Fruit fly (Drosophila melanogaster) whole organism, wandering third instar larva: ENCODE measurements around the gene CG14968.

Experiments
- Abd-B ChIP-seq: fragments of >200 bp; optimal IDR thresholded peaks from 2 replicates; lab custom pipeline; 2017; ENCODE audit warnings: missing biosample characterization, missing genetic modification characterization
- CG32264 ChIP-seq: fragments of 200-800 bp; sonication (Bioruptor generic); optimal IDR thresholded peaks from 2 replicates; lab custom pipeline; 2016; ENCODE audit warnings: missing biosample characterization, missing genetic modification characterization
- CG9705 ChIP-seq: fragments of 200-800 bp; sonication (Bioruptor generic); optimal IDR thresholded peaks from 2 replicates; lab custom pipeline; 2018; ENCODE audit warnings: missing biosample characterization, mild to moderate bottlenecking, missing genetic modification characterization
- CrebA ChIP-seq: fragments of 200-800 bp; sonication (Bioruptor generic); optimal IDR thresholded peaks from 2 replicates; lab custom pipeline; 2016; ENCODE audit warnings: missing biosample characterization, mild to moderate bottlenecking, missing genetic modification characterization, borderline replicate concordance
- Dfd ChIP-seq: fragments of >200 bp; optimal IDR thresholded peaks from 2 replicates; lab custom pipeline; 2017; ENCODE audit warnings: missing biosample characterization, missing genetic modification characterization
- Dif ChIP-seq: fragments of 200-275, 200-300 bp; sonication (Bioruptor generic); optimal IDR thresholded peaks from 2 replicates; lab custom pipeline; 2018; ENCODE audit warnings: missing biosample characterization, missing genetic modification characterization; ENCODE audit not compliant: partially characterized antibody
- GATAd ChIP-seq: sonication (Bioruptor generic); optimal IDR thresholded peaks from 2 replicates; lab custom pipeline; 2016; ENCODE audit warnings: missing biosample characterization, missing genetic modification characterization
- HLH106 ChIP-seq: fragments of 200-800 bp; optimal IDR thresholded peaks from 3 replicates; lab custom pipeline; 2019; ENCODE audit warnings: missing biosample characterization, mild to moderate bottlenecking, missing genetic modification characterization, moderate library complexity
- Hnf4 ChIP-seq: fragments of 200-800 bp; sonication (Bioruptor generic); optimal IDR thresholded peaks from 2 replicates; lab custom pipeline; 2016; ENCODE audit warnings: missing biosample characterization, mild to moderate bottlenecking, missing genetic modification characterization
- Hr78 ChIP-seq: fragments of >200 bp; optimal IDR thresholded peaks from 2 replicates; lab custom pipeline; 2017; ENCODE audit warnings: missing biosample characterization, missing genetic modification characterization
- Hr83 ChIP-seq: fragments of 200-300 bp; sonication (Bioruptor generic); optimal IDR thresholded peaks from 2 replicates; lab custom pipeline; 2016; ENCODE audit warnings: missing biosample characterization, mild to moderate bottlenecking, missing genetic modification characterization, moderate library complexity; ENCODE audit not compliant: poor library complexity, severe bottlenecking
- Jra ChIP-seq: sonication (Bioruptor generic); optimal IDR thresholded peaks from 2 replicates; lab custom pipeline; 2016; ENCODE audit warnings: missing biosample characterization, missing genetic modification characterization
- Mio ChIP-seq: sonication (Bioruptor generic); optimal IDR thresholded peaks from 2 replicates; lab custom pipeline; 2016; ENCODE audit warnings: missing biosample characterization, missing genetic modification characterization
- Myc ChIP-seq: fragments of >200 bp; optimal IDR thresholded peaks from 2 replicates; lab custom pipeline; 2017
- N ChIP-seq: fragments of >200 bp; optimal IDR thresholded peaks from 2 replicates; lab custom pipeline; 2018; ENCODE audit warnings: missing biosample characterization, missing external identifiers, missing genetic modification characterization
- OdsH ChIP-seq: fragments of 200-800 bp; sonication (Bioruptor generic); optimal IDR thresholded peaks from 2 replicates; lab custom pipeline; 2016; ENCODE audit warnings: missing biosample characterization, mild to moderate bottlenecking, missing genetic modification characterization
- Rel ChIP-seq, 2 experiments: fragments of 200-800 bp; sonication (Bioruptor generic) in 1 of 2; optimal IDR thresholded peaks; 2 replicates in 1 of 2; 3 replicates in 1 of 2; lab custom pipeline; 2016 to 2019; ENCODE audit warnings: mild to moderate bottlenecking in 2 of 2, missing biosample characterization in 2 of 2, missing genetic modification characterization in 2 of 2, moderate library complexity in 1 of 2
- Sp1 ChIP-seq: fragments of 200-800 bp; sonication (Bioruptor generic); optimal IDR thresholded peaks from 3 replicates; lab custom pipeline; 2019; ENCODE audit warnings: missing biosample characterization, mild to moderate bottlenecking, missing genetic modification characterization, moderate library complexity
- Vsx2 ChIP-seq: fragments of 200-300, 225-300 bp; sonication (Bioruptor generic); optimal IDR thresholded peaks from 2 replicates; lab custom pipeline; 2018; ENCODE audit warnings: missing biosample characterization, missing genetic modification characterization; ENCODE audit not compliant: partially characterized antibody
- br ChIP-seq: fragments of 200-800 bp; sonication (Bioruptor generic); optimal IDR thresholded peaks from 2 replicates; lab custom pipeline; 2016; ENCODE audit warnings: missing biosample characterization, missing genetic modification characterization
- brk ChIP-seq: fragments of 200-800 bp; sonication (Bioruptor generic); optimal IDR thresholded peaks from 2 replicates; lab custom pipeline; 2016; ENCODE audit warnings: missing biosample characterization, mild to moderate bottlenecking, missing genetic modification characterization
- dl ChIP-seq, 2 experiments: fragments of 175-275, 200-275 bp in 1 of 2; fragments of 200-275 bp in 1 of 2; sonication (Bioruptor generic); optimal IDR thresholded peaks; lab custom pipeline; 2018; ENCODE audit warnings: mild to moderate bottlenecking in 2 of 2, missing biosample characterization in 2 of 2, missing genetic modification characterization in 2 of 2, moderate library complexity in 2 of 2; ENCODE audit not compliant: partially characterized antibody in 2 of 2, insufficient read depth in 1 of 2
- dmrt93B ChIP-seq: fragments of 200-800 bp; sonication (Bioruptor generic); optimal IDR thresholded peaks from 2 replicates; lab custom pipeline; 2018; ENCODE audit warnings: missing biosample characterization, mild to moderate bottlenecking, missing genetic modification characterization
- dsf ChIP-seq: sonication (Bioruptor generic); optimal IDR thresholded peaks from 2 replicates; lab custom pipeline; 2016; ENCODE audit warnings: missing biosample characterization, missing genetic modification characterization, borderline replicate concordance
- ey ChIP-seq: fragments of 200-800 bp; sonication (Bioruptor generic); optimal IDR thresholded peaks from 2 replicates; lab custom pipeline; 2016; ENCODE audit warnings: missing biosample characterization, missing genetic modification characterization
- foxo ChIP-seq, 2 experiments: fragments of 200-800 bp; sonication (Bioruptor generic); optimal IDR thresholded peaks; 2 replicates in 1 of 2; 3 replicates in 1 of 2; lab custom pipeline; 2016 to 2017; ENCODE audit warnings: missing biosample characterization in 2 of 2, missing genetic modification characterization in 2 of 2
- fru ChIP-seq: fragments of 200-800 bp; sonication (Bioruptor generic); optimal IDR thresholded peaks from 3 replicates; lab custom pipeline; 2016; ENCODE audit warnings: missing biosample characterization, mild to moderate bottlenecking, missing genetic modification characterization
- h ChIP-seq: fragments of 200-800 bp; sonication (Bioruptor generic); optimal IDR thresholded peaks from 3 replicates; lab custom pipeline; 2016; ENCODE audit warnings: missing biosample characterization, mild to moderate bottlenecking, missing genetic modification characterization
- jim ChIP-seq: fragments of 175-275, 200-325 bp; sonication (Bioruptor generic); optimal IDR thresholded peaks from 2 replicates; lab custom pipeline; 2016; ENCODE audit warnings: missing biosample characterization, mild to moderate bottlenecking, missing genetic modification characterization
- lola ChIP-seq: fragments of >200 bp; optimal IDR thresholded peaks from 2 replicates; lab custom pipeline; 2017; ENCODE audit warnings: missing biosample characterization, missing genetic modification characterization
- pan ChIP-seq: fragments of >200 bp; optimal IDR thresholded peaks from 2 replicates; lab custom pipeline; 2017
- psq ChIP-seq: fragments of 200-800 bp; sonication (Bioruptor generic); optimal IDR thresholded peaks from 3 replicates; lab custom pipeline; 2017; ENCODE audit warnings: missing biosample characterization, mild to moderate bottlenecking, missing genetic modification characterization, moderate library complexity
- rgr ChIP-seq: fragments of 200-800 bp; sonication (Bioruptor generic); optimal IDR thresholded peaks from 3 replicates; lab custom pipeline; 2016; ENCODE audit warnings: missing biosample characterization, mild to moderate bottlenecking, missing genetic modification characterization
- sage ChIP-seq: fragments of 200-800 bp; sonication (Bioruptor generic); optimal IDR thresholded peaks from 2 replicates; lab custom pipeline; 2016; ENCODE audit warnings: missing biosample characterization, mild to moderate bottlenecking, missing genetic modification characterization
- sv ChIP-seq: fragments of 200-800 bp; sonication (Bioruptor generic); optimal IDR thresholded peaks from 3 replicates; lab custom pipeline; 2016; ENCODE audit warnings: missing biosample characterization, missing genetic modification characterization
- tai ChIP-seq: sonication (Bioruptor generic); optimal IDR thresholded peaks from 2 replicates; lab custom pipeline; 2016; ENCODE audit warnings: missing biosample characterization, missing genetic modification characterization
- usp ChIP-seq: fragments of >200 bp; optimal IDR thresholded peaks from 2 replicates; lab custom pipeline; 2017; ENCODE audit warnings: missing biosample characterization, missing genetic modification characterization
- woc ChIP-seq: sonication (Bioruptor generic); optimal IDR thresholded peaks from 2 replicates; lab custom pipeline; 2016; ENCODE audit warnings: missing biosample characterization, mild to moderate bottlenecking, missing genetic modification characterization

CG14968 gene

DNA sequence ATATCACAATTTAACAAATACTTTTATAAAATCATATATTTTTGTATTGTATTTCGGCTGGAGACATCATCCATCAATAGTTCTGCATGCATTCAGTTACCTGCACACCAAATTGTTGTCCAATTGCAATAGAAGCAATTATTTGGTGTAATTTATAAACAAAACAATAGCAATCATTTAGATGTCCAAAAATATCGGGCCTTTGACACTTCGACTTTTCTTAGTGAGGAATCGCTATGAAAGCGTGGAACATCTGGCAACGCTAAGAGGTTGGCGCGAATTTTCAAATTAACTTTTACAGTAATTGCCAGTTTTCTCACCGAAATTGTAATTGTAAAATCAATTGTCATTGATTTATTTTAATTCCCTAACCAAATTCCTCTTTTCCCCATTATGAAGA, 31.9 kb upstream of the CG14968 start, which contains the start of gene CG14969:
CG14969 (minus strand) TSS at position 195 of the 400 bp plus-strand sequence.
- peak; percentile 96 for TF ChIP-seq Dif (GFP tag; lab: Kevin White, UChicago)
- TF ChIP-seq dsf (GFP tag; lab: Kevin White, UChicago): no peak
- no peak for TF ChIP-seq fru (GFP tag; lab: Kevin White, UChicago)
- TF ChIP-seq foxo (GFP tag; optimal IDR thresholded peaks at IDR 0.05; lab: Kevin White, UChicago): peak in 1 of 2 experiments; percentile 32
- no peak for TF ChIP-seq Abd-B (GFP tag; lab: Kevin White, UChicago)
- peak; percentile 99 for TF ChIP-seq Vsx2 (GFP tag; lab: Kevin White, UChicago)
- peak; percentile 57 to 68 for TF ChIP-seq dl (GFP tag; optimal IDR thresholded peaks at IDR 0.05; lab: Kevin White, UChicago; ENCODE audit: insufficient read depth in 1 of 2, partially characterized antibody in 2 of 2)
- TF ChIP-seq Hr83: peak; percentile 3
- no peak for TF ChIP-seq woc (GFP tag; lab: Kevin White, UChicago)

DNA sequence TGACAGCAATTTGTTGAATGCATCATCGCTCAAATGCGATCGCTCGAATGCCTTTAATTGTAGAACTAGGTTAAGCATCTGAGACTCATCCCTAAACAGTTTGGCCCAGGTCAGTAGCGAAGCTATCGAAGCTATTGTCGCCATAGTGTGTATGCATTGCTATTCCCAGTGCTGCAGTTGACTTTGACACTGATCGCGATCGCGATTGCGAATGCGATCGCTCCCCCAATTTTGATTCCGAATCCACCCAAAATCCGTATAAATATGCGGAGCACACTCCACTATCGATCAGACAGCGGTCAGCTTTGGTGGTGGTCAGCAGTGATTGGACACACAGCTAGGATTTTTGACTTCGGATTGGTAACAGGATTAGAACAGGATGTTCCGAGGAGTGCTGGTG, 26.9 kb upstream of the CG14968 start, which contains the start of gene CG14961:
CG14961 (plus strand) TSS at position 301 of the 400 bp plus-strand sequence.
- TF ChIP-seq GATAd (no peak), dsf (GFP tag; lab: Kevin White, UChicago) (no peak)

DNA sequence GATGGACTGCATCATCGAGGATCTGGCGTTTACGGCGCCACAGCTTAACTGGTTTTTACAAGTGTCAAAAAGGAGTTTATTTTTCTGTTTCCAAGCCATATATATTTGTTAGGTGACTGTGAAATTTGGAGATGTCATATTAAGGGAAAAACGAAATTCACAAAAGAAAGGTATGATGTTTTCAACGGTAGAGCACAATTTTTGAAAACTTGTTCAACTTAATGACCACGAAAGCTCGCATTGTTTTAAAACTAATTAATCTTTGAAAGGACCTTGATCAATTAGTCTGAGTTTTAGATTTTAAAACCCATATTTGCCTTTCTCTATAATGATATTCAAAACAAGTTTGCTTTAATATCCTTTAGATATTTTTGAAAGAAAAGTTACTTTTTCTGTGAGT, 25.9 kb upstream of the CG14968 start, which contains the start of gene Strip:
Strip (minus strand) TSS at position 101 of the 400 bp plus-strand sequence.
- no peak for TF ChIP-seq CrebA
- no peak for TF ChIP-seq Myc (lab: Kevin White, UChicago)
- TF ChIP-seq woc (GFP tag; lab: Kevin White, UChicago): no peak
- TF ChIP-seq sv (GFP tag; lab: Kevin White, UChicago): no peak
- TF ChIP-seq CG32264 (GFP tag; lab: Kevin White, UChicago): no peak
- no peak for TF ChIP-seq h (GFP tag; lab: Kevin White, UChicago)
- no peak for TF ChIP-seq dmrt93B (GFP tag; lab: Kevin White, UChicago)
- TF ChIP-seq brk (GFP tag; lab: Kevin White, UChicago): no peak
- no peak for TF ChIP-seq dsf (GFP tag; lab: Kevin White, UChicago)
- no peak for TF ChIP-seq tai
- TF ChIP-seq Hnf4: no peak

DNA sequence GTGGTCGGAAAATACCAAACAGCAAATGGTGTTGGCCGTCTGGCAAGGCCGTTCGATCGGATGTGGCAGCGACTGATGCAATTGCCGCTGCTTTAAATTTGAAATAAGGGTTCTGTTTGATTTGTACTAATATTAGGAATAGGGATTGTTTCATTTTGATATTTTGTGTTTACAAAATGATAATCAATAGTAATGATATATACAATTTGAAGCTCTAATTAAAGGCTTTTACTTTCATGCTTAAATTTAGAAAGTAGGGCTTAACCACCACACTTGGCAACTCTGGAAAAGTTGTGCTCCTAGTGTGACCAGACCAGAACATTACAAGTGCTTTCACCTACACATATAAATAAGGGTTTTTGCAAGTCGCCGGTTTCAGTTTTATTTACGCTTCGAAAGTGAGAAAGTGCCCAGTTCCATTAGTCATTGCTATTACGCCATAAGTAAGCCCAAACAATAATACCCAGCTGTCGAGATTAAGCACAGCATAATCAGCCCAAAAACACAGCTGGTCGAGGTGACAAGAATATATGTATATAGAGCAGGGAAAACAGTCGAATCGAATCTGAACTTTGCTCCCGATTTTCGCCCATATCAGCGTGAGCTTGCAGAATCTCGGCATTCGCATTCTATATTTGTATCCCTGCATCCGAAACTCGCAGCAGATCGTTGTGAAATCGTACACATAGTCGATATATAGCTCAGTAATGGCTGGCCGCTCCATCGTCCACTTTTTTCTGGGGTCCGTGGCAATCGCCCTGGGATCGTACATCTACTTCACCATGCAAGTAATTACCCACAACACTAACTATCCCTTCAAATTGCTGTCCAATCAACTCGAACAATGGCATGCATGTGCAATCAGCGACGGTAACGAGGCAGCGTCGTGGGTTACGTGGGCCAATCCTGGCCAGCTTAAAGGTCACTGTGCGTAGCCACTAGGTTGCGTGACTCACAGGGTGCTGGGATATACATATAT, 23.3 kb upstream of the CG14968 start, which contains the start of gene Gtpx:
Gtpx (plus strand) TSS at position 341 of the 979 bp plus-strand sequence.
- no peak for TF ChIP-seq OdsH (GFP tag; lab: Kevin White, UChicago)
- TF ChIP-seq GATAd: no peak
- TF ChIP-seq usp (GFP tag; lab: Kevin White, UChicago): no peak
- peak; percentile 43 for TF ChIP-seq rgr (GFP tag; lab: Kevin White, UChicago)
- TF ChIP-seq CrebA: no peak
- TF ChIP-seq Dfd: no peak
- peak; percentile 25 for TF ChIP-seq sv (GFP tag; lab: Kevin White, UChicago)
- no peak for TF ChIP-seq brk (GFP tag; lab: Kevin White, UChicago)
- TF ChIP-seq CG32264 (GFP tag; lab: Kevin White, UChicago): no peak
- TF ChIP-seq tai: no peak
- no peak for TF ChIP-seq pan (lab: Kevin White, UChicago)
- no peak for TF ChIP-seq lola
- no peak for TF ChIP-seq jim (GFP tag; lab: Kevin White, UChicago)
- peak; percentile 56 for TF ChIP-seq CG9705 (GFP tag; lab: Kevin White, UChicago)
- TF ChIP-seq sage: no peak
- TF ChIP-seq dmrt93B (GFP tag; lab: Kevin White, UChicago): no peak
- TF ChIP-seq woc (GFP tag; lab: Kevin White, UChicago): no peak
- peak; percentile 78 for TF ChIP-seq Hnf4
- TF ChIP-seq foxo (GFP tag; optimal IDR thresholded peaks at IDR 0.05; lab: Kevin White, UChicago): peak in 1 of 2 experiments; percentile 68
- TF ChIP-seq Rel (GFP tag; optimal IDR thresholded peaks at IDR 0.05; lab: Kevin White, UChicago): no peak
- TF ChIP-seq Rel (tag; optimal IDR thresholded peaks at IDR 0.05; lab: Kevin White, UChicago): peak; percentile 70
- TF ChIP-seq N (GFP tag; lab: Kevin White, UChicago): no peak
- peak; percentile 32 for TF ChIP-seq br (GFP tag; lab: Kevin White, UChicago)
- no peak for TF ChIP-seq Abd-B (GFP tag; lab: Kevin White, UChicago)
- TF ChIP-seq Dif (GFP tag; lab: Kevin White, UChicago): no peak
- TF ChIP-seq fru (GFP tag; lab: Kevin White, UChicago): peak; percentile 35
- no peak for TF ChIP-seq dsf (GFP tag; lab: Kevin White, UChicago)
- no peak for TF ChIP-seq Vsx2 (GFP tag; lab: Kevin White, UChicago)
- TF ChIP-seq Mio: no peak
- peak; percentile 66 for TF ChIP-seq h (GFP tag; lab: Kevin White, UChicago)
- TF ChIP-seq HLH106 (tag; lab: Kevin White, UChicago): peak; percentile 59
- TF ChIP-seq ey (GFP tag; lab: Kevin White, UChicago): peak; percentile 57
- no peak for TF ChIP-seq Jra
- TF ChIP-seq Sp1 (GFP tag; lab: Kevin White, UChicago): peak; percentile 47
- no peak for TF ChIP-seq Hr78
- TF ChIP-seq Myc (lab: Kevin White, UChicago): peak; percentile 76
- TF ChIP-seq psq (GFP tag; lab: Kevin White, UChicago): peak; percentile 37
